Fruit fly (Drosophila melanogaster) whole organism, wandering third instar larva: ENCODE results near the gene Mst98Cb.

Experiments used
- Dif ChIP-seq: fragments of 200-275, 200-300 bp; sonication (Bioruptor generic); optimal IDR thresholded peaks from 2 replicates; lab custom pipeline; 2018; ENCODE audit warnings: missing biosample characterization, missing genetic modification characterization; ENCODE audit not compliant: partially characterized antibody
- Hnf4 ChIP-seq: fragments of 200-800 bp; sonication (Bioruptor generic); optimal IDR thresholded peaks from 2 replicates; lab custom pipeline; 2016; ENCODE audit warnings: missing biosample characterization, mild to moderate bottlenecking, missing genetic modification characterization
- Mio ChIP-seq: sonication (Bioruptor generic); optimal IDR thresholded peaks from 2 replicates; lab custom pipeline; 2016; ENCODE audit warnings: missing biosample characterization, missing genetic modification characterization
- br ChIP-seq: fragments of 200-800 bp; sonication (Bioruptor generic); optimal IDR thresholded peaks from 2 replicates; lab custom pipeline; 2016; ENCODE audit warnings: missing biosample characterization, missing genetic modification characterization
- fru ChIP-seq: fragments of 200-800 bp; sonication (Bioruptor generic); optimal IDR thresholded peaks from 3 replicates; lab custom pipeline; 2016; ENCODE audit warnings: missing biosample characterization, mild to moderate bottlenecking, missing genetic modification characterization
- h ChIP-seq: fragments of 200-800 bp; sonication (Bioruptor generic); optimal IDR thresholded peaks from 3 replicates; lab custom pipeline; 2016; ENCODE audit warnings: missing biosample characterization, mild to moderate bottlenecking, missing genetic modification characterization
- jim ChIP-seq: fragments of 175-275, 200-325 bp; sonication (Bioruptor generic); optimal IDR thresholded peaks from 2 replicates; lab custom pipeline; 2016; ENCODE audit warnings: missing biosample characterization, mild to moderate bottlenecking, missing genetic modification characterization
- pan ChIP-seq: fragments of >200 bp; optimal IDR thresholded peaks from 2 replicates; lab custom pipeline; 2017
- sv ChIP-seq: fragments of 200-800 bp; sonication (Bioruptor generic); optimal IDR thresholded peaks from 3 replicates; lab custom pipeline; 2016; ENCODE audit warnings: missing biosample characterization, missing genetic modification characterization
- usp ChIP-seq: fragments of >200 bp; optimal IDR thresholded peaks from 2 replicates; lab custom pipeline; 2017; ENCODE audit warnings: missing biosample characterization, missing genetic modification characterization
- woc ChIP-seq: sonication (Bioruptor generic); optimal IDR thresholded peaks from 2 replicates; lab custom pipeline; 2016; ENCODE audit warnings: missing biosample characterization, mild to moderate bottlenecking, missing genetic modification characterization

DNA sequence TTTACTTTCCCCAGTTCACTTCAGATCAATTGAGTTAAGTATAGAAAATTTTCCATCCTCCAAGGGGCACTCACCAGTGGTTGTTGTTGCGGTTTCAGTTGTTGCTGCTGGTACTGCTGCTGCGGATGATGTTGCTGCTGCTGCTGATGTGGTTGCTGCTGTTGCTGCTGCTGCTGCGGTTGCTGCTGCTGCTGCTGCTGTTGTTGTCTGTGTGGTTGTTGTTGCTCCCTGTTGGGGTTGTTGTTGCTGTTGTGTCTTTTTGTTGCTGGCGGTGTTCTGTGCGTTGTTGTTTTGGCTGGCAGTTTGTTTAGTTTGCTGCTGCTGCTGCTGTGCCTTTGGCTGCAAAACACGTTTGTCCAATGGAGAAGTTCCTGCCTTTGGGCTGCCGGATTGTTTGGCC lies 32.8 kb downstream of the Mst98Cb start:
- TF ChIP-seq h (no peak), br (GFP tag; lab: Kevin White, UChicago) (no peak), fru (GFP tag; lab: Kevin White, UChicago) (no peak), Hnf4 (GFP tag; lab: Kevin White, UChicago) (no peak), jim (GFP tag; lab: Kevin White, UChicago) (no peak), woc (GFP tag; lab: Kevin White, UChicago) (no peak), pan (lab: Kevin White, UChicago) (no peak), Mio (GFP tag; lab: Kevin White, UChicago) (no peak), Dif (GFP tag; lab: Kevin White, UChicago) (no peak), sv (GFP tag; lab: Kevin White, UChicago) (no peak), usp (no peak)
